Fruit fly (Drosophila melanogaster): ENCODE measurements around the gene CG9389.

Gene CG9389

DNA sequence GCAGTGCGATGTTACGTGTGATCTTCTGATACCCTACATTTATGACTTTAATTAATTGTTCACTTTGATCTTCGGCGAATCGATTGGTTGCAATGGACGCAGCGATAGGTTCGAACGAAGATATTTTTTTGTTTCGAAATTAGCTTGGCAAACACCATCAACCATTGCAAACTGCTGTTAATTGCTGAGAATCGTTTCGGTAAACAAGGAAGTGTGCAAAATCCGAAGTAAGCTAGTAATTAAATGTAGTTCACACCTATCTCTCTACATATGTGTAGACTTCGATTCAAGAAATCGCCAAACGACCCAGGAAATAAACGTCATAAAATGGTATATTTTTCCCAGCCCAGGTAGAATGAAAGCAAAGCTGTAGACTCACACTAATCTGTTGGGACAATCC lies 28.0 kb upstream of the CG9389 start, which contains the start of gene CG43702:
TSS of gene CG43702 (plus strand) at position 301 of the 400 bp plus-strand sequence.
- TF ChIP-seq EcR (GFP tag; optimal IDR thresholded peaks at IDR 0.05) (no peak), CG8478 (optimal IDR thresholded peaks at IDR 0.05) (no peak), pan (optimal IDR thresholded peaks at IDR 0.05) (no peak), Dll (optimal IDR thresholded peaks at IDR 0.05) (no peak)

dm6 chr3L:21297703-21298102 lies 27.3 kb upstream of the CG9389 start, which contains the start of gene Edg78E:
Gene Edg78E (minus strand): TSS chr3L:21297803.
- no peak for TF ChIP-seq pan (optimal IDR thresholded peaks at IDR 0.05)
- TF ChIP-seq usp (GFP tag; optimal IDR thresholded peaks at IDR 0.05) = no peak
- no peak for TF ChIP-seq Dll (optimal IDR thresholded peaks at IDR 0.05)
- no peak for TF ChIP-seq CG8478 (optimal IDR thresholded peaks at IDR 0.05)
- TF ChIP-seq EcR (GFP tag; optimal IDR thresholded peaks at IDR 0.05) = no peak
- no peak for TF ChIP-seq psq (optimal IDR thresholded peaks at IDR 0.05)

DNA sequence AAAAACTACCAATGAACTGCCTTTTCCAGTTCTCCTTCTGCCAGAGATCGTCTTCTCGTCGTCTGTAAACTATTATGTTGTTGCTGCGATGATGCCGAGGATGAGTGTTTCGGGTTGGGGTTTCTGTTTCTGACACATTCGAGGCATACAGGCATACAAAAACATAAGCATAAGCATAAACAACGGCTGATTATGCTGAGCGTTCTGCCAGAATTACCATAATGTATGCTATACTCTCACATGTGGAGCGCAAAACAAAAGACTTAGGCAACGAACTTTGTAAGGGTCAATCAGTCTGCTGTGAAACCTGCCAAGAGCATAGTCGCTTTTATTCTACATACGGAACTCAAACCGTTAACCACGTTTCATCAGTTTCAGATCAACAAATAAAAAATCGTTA lies 23.8 kb upstream of the CG9389 start, which contains the start of gene Cpr78Cb:
TSS of gene Cpr78Cb (plus strand) at position 291 of the 400 bp plus-strand sequence.
- no peak for TF ChIP-seq psq (optimal IDR thresholded peaks at IDR 0.05)
- TF ChIP-seq EcR (GFP tag; optimal IDR thresholded peaks at IDR 0.05) = no peak
- TF ChIP-seq pan (optimal IDR thresholded peaks at IDR 0.05) = no peak
- no peak for TF ChIP-seq CG8478 (optimal IDR thresholded peaks at IDR 0.05)
- TF ChIP-seq usp (GFP tag; optimal IDR thresholded peaks at IDR 0.05) = no peak

DNA sequence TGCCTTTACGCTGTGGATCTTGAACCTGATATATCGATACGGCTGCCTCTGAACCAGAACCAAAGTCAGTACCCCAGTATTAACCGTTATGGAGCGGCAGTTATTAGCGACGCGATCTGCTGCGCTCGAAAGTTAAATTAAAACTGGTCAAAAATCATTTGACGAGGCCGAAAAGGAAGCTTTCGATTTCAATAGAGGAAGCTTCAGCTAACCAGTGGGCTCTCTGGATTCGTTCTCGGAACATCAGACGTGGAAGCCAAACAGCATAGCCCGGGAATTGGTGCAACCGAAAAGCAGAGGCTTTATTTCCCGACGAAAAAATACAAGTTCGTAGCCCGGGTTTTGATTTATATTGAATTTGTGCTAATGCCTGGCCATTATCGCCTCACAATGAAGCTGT lies 22.3 kb upstream of the CG9389 start, which contains the start of gene Cpr78Ca:
TSS of gene Cpr78Ca (minus strand) at position 101 of the 400 bp plus-strand sequence.
- TF ChIP-seq EcR (GFP tag; optimal IDR thresholded peaks at IDR 0.05) = no peak
- TF ChIP-seq CG8478 (optimal IDR thresholded peaks at IDR 0.05) = no peak
- TF ChIP-seq pan (optimal IDR thresholded peaks at IDR 0.05) = no peak
- TF ChIP-seq Dll (optimal IDR thresholded peaks at IDR 0.05) = no peak
- TF ChIP-seq usp (GFP tag; optimal IDR thresholded peaks at IDR 0.05) = no peak
- TF ChIP-seq psq (optimal IDR thresholded peaks at IDR 0.05) = no peak

dm6 chr3L:21291055-21291454 lies 20.7 kb upstream of the CG9389 start:
- TF ChIP-seq Dll (optimal IDR thresholded peaks at IDR 0.05) (no peak), EcR (GFP tag; optimal IDR thresholded peaks at IDR 0.05) (no peak), psq (optimal IDR thresholded peaks at IDR 0.05) (no peak), pan (optimal IDR thresholded peaks at IDR 0.05) (no peak), usp (GFP tag; optimal IDR thresholded peaks at IDR 0.05) (no peak), CG8478 (optimal IDR thresholded peaks at IDR 0.05) (no peak)

dm6 chr3L:21290336-21290735 lies 20.0 kb upstream of the CG9389 start:
- TF ChIP-seq Dll (optimal IDR thresholded peaks at IDR 0.05) (no peak), EcR (GFP tag; optimal IDR thresholded peaks at IDR 0.05) (peak in 1 of 2 experiments; percentile 2), pan (optimal IDR thresholded peaks at IDR 0.05) (no peak)

- TF ChIP-seq usp (GFP tag; optimal IDR thresholded peaks at IDR 0.05) (no peak), Dll (optimal IDR thresholded peaks at IDR 0.05) (no peak), EcR (GFP tag; optimal IDR thresholded peaks at IDR 0.05) (peak; percentile 46 to 71), CG8478 (optimal IDR thresholded peaks at IDR 0.05) (peak; percentile 83)
These were observed 15.4 kb upstream of the CG9389 start, which contains the start of the genes CG12974 and pzg for dm6 chr3L:21285639-21286338. Gene CG12974 (minus strand): TSS chr3L:21285962. Gene pzg (plus strand): TSS chr3L:21286099.

DNA sequence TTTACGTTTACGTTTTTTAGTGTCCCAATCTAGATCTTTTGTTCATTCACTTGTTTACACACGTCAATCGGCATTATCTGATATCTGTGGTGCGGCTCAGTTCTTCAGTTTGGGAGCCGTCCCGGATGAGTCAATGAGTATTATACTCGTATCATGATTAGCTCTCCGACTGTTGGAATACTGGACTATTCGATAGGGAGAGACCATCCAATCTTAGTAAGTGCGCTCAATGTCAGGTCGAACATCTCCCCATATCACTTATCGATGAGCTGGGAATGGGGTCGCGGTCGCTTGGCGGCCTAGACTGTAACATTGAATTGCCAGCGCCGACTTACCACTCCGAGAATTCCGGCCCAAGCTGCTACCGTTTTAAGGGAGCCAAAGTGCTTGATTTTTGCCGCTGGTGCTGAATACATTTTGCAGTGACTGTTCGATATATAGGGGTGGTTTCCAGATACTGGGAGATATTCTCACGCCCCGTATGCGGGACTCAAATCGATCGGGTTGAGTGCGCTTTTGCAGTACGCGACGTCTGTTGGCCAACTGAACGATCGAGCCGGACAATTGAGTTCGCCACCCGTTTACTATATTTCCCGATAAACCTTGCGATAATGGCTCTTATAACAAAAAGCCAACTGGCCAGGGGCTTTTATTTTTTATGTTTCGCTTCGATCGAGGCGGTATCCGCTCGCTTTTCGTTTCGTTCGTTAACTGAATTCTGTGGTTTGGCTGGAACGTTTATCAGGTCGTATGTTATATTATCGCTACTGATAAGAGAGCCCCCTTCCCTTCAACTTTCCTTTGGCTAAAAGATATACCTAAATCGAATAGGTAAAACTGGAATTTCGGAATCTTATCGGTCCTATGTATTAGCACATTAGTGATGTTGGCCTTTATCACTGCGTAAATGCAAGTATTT lies 14.6 kb upstream of the CG9389 start:
- TF ChIP-seq EcR (GFP tag; optimal IDR thresholded peaks at IDR 0.05) (no peak), CG8478 (optimal IDR thresholded peaks at IDR 0.05) (no peak), pan (optimal IDR thresholded peaks at IDR 0.05) (no peak), usp (GFP tag; optimal IDR thresholded peaks at IDR 0.05) (no peak)

DNA sequence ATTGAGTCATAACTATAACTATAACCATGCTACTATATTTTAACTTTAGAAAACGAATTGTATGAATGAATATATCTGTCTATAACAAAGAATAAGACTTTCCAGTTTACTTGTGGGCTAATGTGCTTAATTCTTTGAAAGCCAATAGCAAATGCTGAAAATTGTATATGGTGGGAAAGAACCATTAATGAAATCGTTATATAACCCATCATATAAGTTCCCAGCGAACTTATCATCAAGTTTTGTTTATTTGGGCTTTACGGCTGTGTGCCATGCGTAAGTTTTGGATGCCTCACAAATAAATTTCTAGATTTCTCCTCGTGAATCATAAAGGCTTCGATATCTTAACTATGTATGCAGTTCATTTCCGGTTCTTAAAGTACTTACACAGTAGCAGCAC lies 13.4 kb upstream of the CG9389 start:
- TF ChIP-seq EcR (GFP tag; optimal IDR thresholded peaks at IDR 0.05) = no peak
- no peak for TF ChIP-seq Dll (optimal IDR thresholded peaks at IDR 0.05)
- TF ChIP-seq CG8478 (optimal IDR thresholded peaks at IDR 0.05) = no peak
- no peak for TF ChIP-seq psq (optimal IDR thresholded peaks at IDR 0.05)
- no peak for TF ChIP-seq usp (GFP tag; optimal IDR thresholded peaks at IDR 0.05)
- no peak for TF ChIP-seq pan (optimal IDR thresholded peaks at IDR 0.05)

- TF ChIP-seq EcR (GFP tag; optimal IDR thresholded peaks at IDR 0.05) (no peak), usp (GFP tag; optimal IDR thresholded peaks at IDR 0.05) (no peak), psq (optimal IDR thresholded peaks at IDR 0.05) (no peak), Dll (optimal IDR thresholded peaks at IDR 0.05) (no peak), pan (optimal IDR thresholded peaks at IDR 0.05) (no peak), CG8478 (optimal IDR thresholded peaks at IDR 0.05) (no peak)
These were observed 12.4 kb upstream of the CG9389 start for dm6 chr3L:21282741-21283140.

DNA sequence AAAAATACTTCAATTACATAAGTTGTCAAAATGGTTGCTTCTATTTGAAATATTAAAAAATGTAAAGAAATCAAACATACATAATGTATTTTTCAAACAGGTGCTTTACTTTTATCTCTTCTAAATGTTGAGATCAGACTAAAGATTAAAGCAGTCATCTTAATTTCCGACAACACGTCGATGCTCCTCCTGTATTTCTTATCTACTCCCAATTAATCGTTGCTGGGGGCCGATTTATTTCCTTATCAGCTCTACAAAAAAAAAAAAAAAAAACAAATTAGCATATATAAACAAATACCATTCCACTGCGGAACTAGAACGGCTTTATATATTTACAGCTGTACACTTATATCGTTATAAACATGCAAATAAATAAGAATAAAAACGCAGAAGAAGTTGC lies 11.3 kb upstream of the CG9389 start:
- TF ChIP-seq psq (optimal IDR thresholded peaks at IDR 0.05) (no peak), CG8478 (optimal IDR thresholded peaks at IDR 0.05) (no peak), EcR (GFP tag; optimal IDR thresholded peaks at IDR 0.05) (no peak), Dll (optimal IDR thresholded peaks at IDR 0.05) (no peak), pan (optimal IDR thresholded peaks at IDR 0.05) (no peak), usp (GFP tag; optimal IDR thresholded peaks at IDR 0.05) (no peak)
